Worm (Caenorhabditis elegans) whole organism, young adult: Measurements from ENCODE around the gene C07H6.9.

Source experiments
- F10E7.11 ChIP-seq: sonication (generic microtip); optimal IDR thresholded peaks from 2 replicates; lab custom pipeline; 2017; ENCODE audit warnings: mild to moderate bottlenecking, missing genetic modification characterization, moderate library complexity, missing compliant biosample characterization
- ama-1 ChIP-seq, 3 experiments: fragments of 150-350 bp in 1 of 3; sonication (generic microtip) in 2 of 3; optimal IDR thresholded peaks; 2 replicates each; lab custom pipeline; 2014 to 2018; ENCODE audit warnings: missing biosample characterization in 2 of 3, missing genetic modification characterization in 2 of 3, missing genetic modification reagents in 2 of 3
- aptf-2 ChIP-seq: fragments of 200-800 bp; sonication (Bioruptor generic); conservative IDR thresholded peaks from 2 replicates; pipeline ENCODE4 v1.3.6; 2022; ENCODE audit warnings: missing genetic modification reagents, missing genetic modification characterization, missing compliant biosample characterization
- hrde-1 ChIP-seq: sonication (generic microtip); optimal IDR thresholded peaks from 2 replicates; lab custom pipeline; 2016; ENCODE audit warnings: missing genetic modification characterization, mild to moderate bottlenecking, missing compliant biosample characterization, moderate library complexity, missing genotype, missing genetic modification reagents, borderline replicate concordance
- madf-3 ChIP-seq: fragments of 200-800 bp; sonication (Bioruptor generic); IDR thresholded peaks from 2 replicates; pipeline ENCODE4 v1.3.6; 2022; ENCODE audit warnings: missing genetic modification reagents, missing genetic modification characterization, missing compliant biosample characterization
- nfya-1 ChIP-seq: sonication (generic microtip); optimal IDR thresholded peaks from 2 replicates; lab custom pipeline; 2017; ENCODE audit warnings: antibody characterized with exemption, missing compliant biosample characterization, missing genetic modification characterization, borderline replicate concordance; ENCODE audit not compliant: insufficient read depth
- nhr-90 ChIP-seq: sonication (generic microtip); optimal IDR thresholded peaks from 2 replicates; lab custom pipeline; 2016; ENCODE audit warnings: missing genotype, mild to moderate bottlenecking, missing genetic modification characterization, missing compliant biosample characterization
- tlf-1 ChIP-seq: fragments of 200-800 bp; sonication (Bioruptor generic); optimal IDR thresholded peaks from 2 replicates; lab custom pipeline; 2018; ENCODE audit warnings: mild to moderate bottlenecking, missing genetic modification characterization, missing compliant biosample characterization
- ztf-28 ChIP-seq: fragments of 200-800 bp; sonication (Bioruptor generic); IDR thresholded peaks from 2 replicates; pipeline ENCODE4 v1.3.6; 2022; ENCODE audit warnings: missing genetic modification reagents, missing genetic modification characterization, missing compliant biosample characterization

DNA sequence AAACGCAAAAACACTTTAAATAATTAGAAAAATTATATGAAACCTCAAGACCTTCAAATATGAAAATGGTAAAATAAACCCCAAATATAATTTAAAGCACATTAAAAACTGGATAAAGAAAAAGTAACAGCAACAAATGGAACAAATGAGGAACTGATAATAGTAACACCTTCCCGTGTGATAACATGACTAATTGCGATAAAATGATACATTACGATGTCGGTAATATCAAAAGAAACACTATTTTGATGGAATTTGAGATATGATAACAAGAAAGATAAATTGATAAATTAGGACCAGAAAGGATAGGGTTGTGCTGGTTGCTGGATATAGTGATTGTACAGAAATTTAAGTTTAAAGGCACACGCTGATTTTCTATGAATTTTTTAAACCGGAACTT lies 42.8 kb upstream of the C07H6.9 start:
- TF ChIP-seq tlf-1 (GFP tag; lab: Kevin White, UChicago) (no peak), nhr-90 (no peak), ama-1 (optimal IDR thresholded peaks at IDR 0.05; lab: Kevin White, UChicago) (no peak), ama-1 (GFP tag; optimal IDR thresholded peaks at IDR 0.05; lab: Kevin White, UChicago) (no peak), hrde-1 (tag; lab: Kevin White, UChicago) (no peak), F10E7.11 (no peak), aptf-2 (no peak), madf-3 (GFP tag; lab: Robert Waterston, UW) (no peak), ztf-28 (GFP tag; lab: Robert Waterston, UW) (no peak), nfya-1 (tag; lab: Kevin White, UChicago) (no peak)
